Fruit fly (Drosophila melanogaster): ENCODE results near the gene laza.

laza gene

dm6 chr3L:22460918-22461634, at the start of gene laza:
Gene laza (minus strand): TSS chr3L:22461131.
- no peak for TF ChIP-seq psq (optimal IDR thresholded peaks at IDR 0.05)
- no peak for TF ChIP-seq ttk (optimal IDR thresholded peaks at IDR 0.05)
- TF ChIP-seq Sin3A (optimal IDR thresholded peaks at IDR 0.05): no peak
- TF ChIP-seq insv (optimal IDR thresholded peaks at IDR 0.05): no peak
- TF ChIP-seq h (optimal IDR thresholded peaks at IDR 0.05): no peak
- no peak for TF ChIP-seq Myc (optimal IDR thresholded peaks at IDR 0.05)

DNA sequence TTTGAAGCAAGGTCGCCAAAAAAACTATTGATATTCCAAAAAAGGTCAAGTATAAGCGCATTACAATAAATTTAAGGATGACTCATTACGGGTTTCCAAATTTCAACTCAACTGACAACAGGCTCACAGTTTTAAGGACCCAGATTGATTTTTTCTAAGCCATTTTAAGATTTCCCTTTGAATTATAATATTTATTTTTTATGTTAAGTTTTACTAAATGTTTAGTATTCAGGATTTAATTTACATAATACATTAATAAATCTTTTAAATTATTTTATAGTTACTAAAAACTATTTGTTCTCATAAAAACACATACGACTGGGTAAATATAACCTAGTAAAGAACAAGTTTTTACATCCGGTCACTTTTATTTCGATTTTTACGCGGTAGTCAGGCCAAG, 44.2 kb upstream of the laza start, which contains the start of gene CG43329:
TSS of gene CG43329 (minus strand) at position 101 of the 400 bp plus-strand sequence.
- TF ChIP-seq insv (optimal IDR thresholded peaks at IDR 0.05): no peak
- no peak for TF ChIP-seq ttk (optimal IDR thresholded peaks at IDR 0.05)
- TF ChIP-seq h (optimal IDR thresholded peaks at IDR 0.05): no peak

DNA sequence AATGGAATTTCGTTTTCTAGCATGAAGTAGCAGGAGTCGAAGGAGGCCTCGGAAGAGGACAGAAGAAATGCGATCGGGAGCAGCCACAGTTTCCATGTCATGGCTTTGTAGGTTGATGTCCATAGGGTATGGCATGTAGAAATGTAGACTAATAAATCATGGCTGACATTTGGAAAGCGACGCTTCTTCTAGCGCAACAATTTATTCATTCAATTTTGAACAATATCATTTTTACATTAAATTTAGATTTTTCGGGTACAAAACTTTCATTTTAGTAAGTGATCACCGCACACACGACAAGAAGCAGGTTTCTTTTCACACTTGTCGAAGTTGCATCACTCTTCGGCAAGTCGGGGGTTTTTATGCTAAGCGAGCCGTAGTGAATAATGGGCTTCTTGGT, 43.4 kb upstream of the laza start, which contains the start of gene CG43330:
TSS of gene CG43330 (minus strand) at position 101 of the 400 bp plus-strand sequence.
- TF ChIP-seq Myc (optimal IDR thresholded peaks at IDR 0.05) (no peak), psq (optimal IDR thresholded peaks at IDR 0.05) (no peak), insv (optimal IDR thresholded peaks at IDR 0.05) (no peak), h (optimal IDR thresholded peaks at IDR 0.05) (no peak), Sin3A (optimal IDR thresholded peaks at IDR 0.05) (no peak), ttk (optimal IDR thresholded peaks at IDR 0.05) (no peak)

- no peak for TF ChIP-seq psq (optimal IDR thresholded peaks at IDR 0.05)
Measured at dm6 chr3L:22503730-22504129, 42.8 kb upstream of the laza start, which contains the start of gene CG43331. Gene CG43331 (minus strand): TSS chr3L:22503830.

DNA sequence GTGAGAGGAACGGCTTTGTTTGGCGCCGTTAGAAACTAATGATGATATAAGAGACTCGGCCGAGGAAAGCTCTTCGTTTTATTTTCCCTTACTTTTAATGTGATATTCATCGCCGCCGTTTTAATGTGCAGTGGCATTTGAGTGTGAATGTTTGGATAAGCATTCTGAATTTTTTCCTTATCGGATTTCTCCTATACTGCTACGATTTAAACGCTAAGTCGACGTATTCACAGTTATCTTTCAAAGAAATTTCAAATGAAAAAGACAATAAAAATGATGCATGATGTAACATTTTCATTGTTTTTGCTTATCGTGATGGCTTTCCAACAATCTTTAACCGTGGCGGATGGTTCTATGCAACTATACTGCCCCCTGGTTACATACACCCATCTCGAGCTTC, 40.4 kb upstream of the laza start, which contains the start of gene CG43312:
TSS of gene CG43312 (plus strand) at position 301 of the 400 bp plus-strand sequence.
- TF ChIP-seq insv (optimal IDR thresholded peaks at IDR 0.05): no peak
- TF ChIP-seq ttk (optimal IDR thresholded peaks at IDR 0.05): no peak
- TF ChIP-seq Myc (optimal IDR thresholded peaks at IDR 0.05): no peak
- no peak for TF ChIP-seq psq (optimal IDR thresholded peaks at IDR 0.05)

DNA sequence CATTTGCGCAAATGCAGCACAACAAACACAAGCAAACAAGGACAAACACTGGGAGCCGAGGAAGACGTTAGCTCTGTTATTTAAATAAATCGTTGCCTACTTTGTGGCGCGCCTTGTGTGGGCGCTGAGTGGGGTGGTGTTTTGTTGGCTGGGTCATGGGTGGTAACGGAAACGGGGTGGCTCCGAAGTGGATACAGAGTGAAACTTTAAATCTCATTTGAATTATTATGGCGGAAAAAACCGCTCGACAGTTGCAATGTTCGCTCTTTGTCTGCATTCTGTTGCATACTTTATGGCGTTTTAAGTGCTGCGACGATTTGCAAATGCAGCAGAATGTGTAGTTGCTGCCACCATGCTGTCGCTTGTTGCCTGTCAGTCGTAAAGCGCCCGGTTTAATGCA, 36.7 kb upstream of the laza start:
- TF ChIP-seq psq (optimal IDR thresholded peaks at IDR 0.05) (no peak), h (optimal IDR thresholded peaks at IDR 0.05) (no peak), Myc (optimal IDR thresholded peaks at IDR 0.05) (no peak), insv (optimal IDR thresholded peaks at IDR 0.05) (no peak), Sin3A (optimal IDR thresholded peaks at IDR 0.05) (no peak), ttk (optimal IDR thresholded peaks at IDR 0.05) (no peak)

DNA sequence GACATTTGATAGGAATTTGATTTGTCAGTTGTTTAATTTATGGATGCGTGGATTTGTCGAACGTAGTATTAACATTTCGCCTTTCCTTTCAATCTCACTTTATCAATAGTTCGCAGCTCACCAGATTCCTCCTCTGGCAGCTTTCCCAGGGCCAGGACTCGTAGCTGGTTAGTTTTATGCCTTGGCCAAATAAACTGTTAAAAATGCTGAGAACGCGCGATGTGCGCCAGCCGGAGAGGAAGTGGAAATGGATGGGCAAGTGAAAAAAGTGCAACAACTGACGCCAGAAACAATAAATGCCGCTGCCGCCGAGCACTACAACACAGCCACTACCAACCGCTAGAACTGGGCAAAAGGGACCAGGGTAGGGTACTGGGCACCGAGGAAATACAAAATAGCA, 22.5 kb upstream of the laza start:
- no peak for TF ChIP-seq h (optimal IDR thresholded peaks at IDR 0.05)
- TF ChIP-seq ttk (optimal IDR thresholded peaks at IDR 0.05): no peak
- no peak for TF ChIP-seq psq (optimal IDR thresholded peaks at IDR 0.05)
- TF ChIP-seq Myc (optimal IDR thresholded peaks at IDR 0.05): no peak
- TF ChIP-seq insv (optimal IDR thresholded peaks at IDR 0.05): no peak
- no peak for TF ChIP-seq Sin3A (optimal IDR thresholded peaks at IDR 0.05)

- no peak for TF ChIP-seq insv (optimal IDR thresholded peaks at IDR 0.05)
- no peak for TF ChIP-seq ttk (optimal IDR thresholded peaks at IDR 0.05)
- no peak for TF ChIP-seq h (optimal IDR thresholded peaks at IDR 0.05)
- no peak for TF ChIP-seq Sin3A (optimal IDR thresholded peaks at IDR 0.05)
- TF ChIP-seq Myc (optimal IDR thresholded peaks at IDR 0.05): no peak
- TF ChIP-seq psq (optimal IDR thresholded peaks at IDR 0.05): no peak
Measured at dm6 chr3L:22474081-22474845, 13.3 kb upstream of the laza start, which contains the start of gene CG11425. Gene CG11425 (plus strand): TSS chr3L:22474795.

- TF ChIP-seq ttk (optimal IDR thresholded peaks at IDR 0.05) (no peak), h (optimal IDR thresholded peaks at IDR 0.05) (no peak), insv (optimal IDR thresholded peaks at IDR 0.05) (no peak), Myc (optimal IDR thresholded peaks at IDR 0.05) (no peak), psq (optimal IDR thresholded peaks at IDR 0.05) (no peak), Sin3A (optimal IDR thresholded peaks at IDR 0.05) (no peak)
Measured at dm6 chr3L:22471586-22472291, 10.8 kb upstream of the laza start.

DNA sequence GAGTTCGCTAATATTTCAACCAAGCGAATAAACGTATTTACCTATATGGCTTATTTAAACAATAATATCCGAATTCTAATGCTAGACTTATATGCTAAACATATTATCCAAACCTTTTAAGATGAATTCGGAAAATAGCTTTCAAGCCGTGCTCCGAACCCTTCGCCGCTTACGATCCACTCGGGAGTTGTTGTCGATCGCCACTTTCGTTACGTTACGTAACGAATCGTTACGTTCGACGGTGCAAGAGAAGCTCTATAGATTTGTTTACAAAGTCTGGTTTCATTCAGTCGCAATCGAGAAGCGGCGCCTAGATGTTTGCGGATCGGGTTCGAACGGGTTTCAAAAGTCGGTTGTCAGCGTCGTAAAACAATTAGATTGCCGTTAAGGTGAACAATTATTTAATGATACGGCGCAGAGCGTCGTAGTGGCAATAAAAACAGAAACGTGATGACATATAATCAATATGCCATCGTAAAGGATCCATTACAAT, 9.4 kb upstream of the laza start, which contains the start of gene CG11426:
TSS of gene CG11426 (plus strand) at position 258 of the 493 bp plus-strand sequence.
- TF ChIP-seq psq (optimal IDR thresholded peaks at IDR 0.05) (no peak), Myc (optimal IDR thresholded peaks at IDR 0.05) (no peak), Sin3A (optimal IDR thresholded peaks at IDR 0.05) (no peak), insv (optimal IDR thresholded peaks at IDR 0.05) (no peak), ttk (optimal IDR thresholded peaks at IDR 0.05) (no peak), h (optimal IDR thresholded peaks at IDR 0.05) (no peak)

DNA sequence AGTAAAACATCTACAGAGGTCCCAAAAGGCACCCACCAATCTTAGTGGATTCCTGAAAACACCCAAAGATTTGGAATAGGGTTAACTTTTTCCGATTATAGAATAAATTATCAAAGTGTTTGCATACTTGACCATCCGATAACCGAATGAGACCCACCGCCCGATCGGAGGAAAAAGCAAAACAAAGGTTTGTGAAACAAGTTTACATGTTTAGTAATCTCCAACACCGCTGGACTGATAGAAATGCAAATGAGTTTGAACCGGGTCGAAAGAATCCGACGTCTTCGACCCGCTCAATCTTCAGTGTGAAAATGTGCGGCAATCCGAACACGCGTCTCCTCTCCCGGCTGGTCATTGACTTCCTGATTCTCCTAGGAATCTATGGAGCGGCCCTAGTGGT, 7.6 kb upstream of the laza start, which contains the start of gene CG11437:
TSS of gene CG11437 (plus strand) at position 301 of the 400 bp plus-strand sequence.
- no peak for TF ChIP-seq Sin3A (optimal IDR thresholded peaks at IDR 0.05)
- no peak for TF ChIP-seq psq (optimal IDR thresholded peaks at IDR 0.05)
- no peak for TF ChIP-seq ttk (optimal IDR thresholded peaks at IDR 0.05)
- no peak for TF ChIP-seq Myc (optimal IDR thresholded peaks at IDR 0.05)
- TF ChIP-seq insv (optimal IDR thresholded peaks at IDR 0.05): no peak
- no peak for TF ChIP-seq h (optimal IDR thresholded peaks at IDR 0.05)

Measured in Kc167 (cell line).